Worm (Caenorhabditis elegans): ENCODE results near the gene wrm-1.

- no peak for TF ChIP-seq dao-5 (tag; optimal IDR thresholded peaks at IDR 0.05)
- TF ChIP-seq him-1 (tag; optimal IDR thresholded peaks at IDR 0.05), result no peak
These were observed 11.7 kb downstream of the wrm-1 start for ce11 chrIII:5734328-5734727.
